Fruit fly (Drosophila melanogaster) whole organism, embryonic: Measurements from ENCODE around the gene sws.

Source experiments
- Abd-B ChIP-seq: fragments of 200-800 bp; sonication (Bioruptor generic); optimal IDR thresholded peaks from 2 replicates; lab custom pipeline; 2018; ENCODE audit warnings: missing biosample characterization, mild to moderate bottlenecking, missing genetic modification characterization, moderate library complexity
- Asciz ChIP-seq: fragments of 200-800 bp; sonication (Bioruptor generic); optimal IDR thresholded peaks from 2 replicates; lab custom pipeline; 2017; ENCODE audit warnings: missing biosample characterization, mild to moderate bottlenecking, missing genetic modification characterization, missing genetic modification reagents
- Atf6 ChIP-seq: fragments of 200-800 bp; sonication (Bioruptor generic); IDR thresholded peaks from 2 replicates; pipeline ENCODE4 v1.3.6; 2022; ENCODE audit warnings: missing biosample characterization, missing genetic modification characterization
- C15 ChIP-seq: fragments of 200-800 bp; sonication (Bioruptor generic); IDR thresholded peaks from 3 replicates; pipeline ENCODE4 v1.3.6; 2022; ENCODE audit warnings: missing biosample characterization, missing genetic modification characterization
- CG10274 ChIP-seq: fragments of 200-800 bp; sonication (Bioruptor generic); optimal IDR thresholded peaks from 3 replicates; lab custom pipeline; 2017; ENCODE audit warnings: missing biosample characterization, mild to moderate bottlenecking, missing genetic modification characterization
- CG10321 ChIP-seq: fragments of 200-800 bp; sonication (Bioruptor generic); IDR thresholded peaks from 2 replicates; pipeline ENCODE4 v1.3.6; 2022; ENCODE audit warnings: missing biosample characterization, missing genetic modification characterization
- CG16813 ChIP-seq: fragments of 200-800 bp; sonication (Bioruptor generic); IDR thresholded peaks from 3 replicates; pipeline ENCODE4 v1.3.6; 2022; ENCODE audit warnings: missing biosample characterization, missing genetic modification characterization; ENCODE audit not compliant: partially characterized antibody
- CG1832 ChIP-seq: fragments of 200-800 bp; sonication (Bioruptor generic); optimal IDR thresholded peaks from 2 replicates; lab custom pipeline; 2017; ENCODE audit warnings: missing biosample characterization, mild to moderate bottlenecking, missing genetic modification characterization, inconsistent platforms
- CG2875 ChIP-seq: fragments of 200-800 bp; sonication (Bioruptor generic); optimal IDR thresholded peaks from 2 replicates; lab custom pipeline; 2017; ENCODE audit warnings: missing biosample characterization, mild to moderate bottlenecking, missing genetic modification characterization, missing genetic modification reagents
- CG2889 ChIP-seq: fragments of 200-800 bp; sonication (Bioruptor generic); IDR thresholded peaks from 3 replicates; pipeline ENCODE4 v1.3.6; 2022; ENCODE audit warnings: missing biosample characterization, missing genetic modification characterization
- CG3407 ChIP-seq: fragments of 200-800 bp; sonication (Bioruptor generic); optimal IDR thresholded peaks from 2 replicates; lab custom pipeline; 2018; ENCODE audit warnings: missing biosample characterization, mild to moderate bottlenecking, missing genetic modification characterization
- CG4707 ChIP-seq: fragments of 200-800 bp; sonication (Bioruptor generic); optimal IDR thresholded peaks from 2 replicates; lab custom pipeline; 2018; ENCODE audit warnings: missing biosample characterization, mild to moderate bottlenecking, missing genetic modification characterization, moderate library complexity
- CG6272 ChIP-seq: fragments of 200-800 bp; sonication (Bioruptor generic); IDR thresholded peaks from 2 replicates; pipeline ENCODE4 v1.3.6; 2022; ENCODE audit warnings: missing biosample characterization, missing genetic modification characterization
- CG8281 ChIP-seq: fragments of 200-800 bp; sonication (Bioruptor generic); optimal IDR thresholded peaks from 2 replicates; lab custom pipeline; 2018; ENCODE audit warnings: missing biosample characterization, mild to moderate bottlenecking, missing genetic modification characterization, moderate library complexity
- CG8478 ChIP-seq: fragments of >200 bp; optimal IDR thresholded peaks from 2 replicates; lab custom pipeline; 2018
- CG9817 ChIP-seq: fragments of 200-800 bp; sonication (Bioruptor generic); optimal IDR thresholded peaks from 2 replicates; lab custom pipeline; 2018; ENCODE audit warnings: missing biosample characterization, mild to moderate bottlenecking, missing genetic modification characterization, moderate library complexity
- Camta ChIP-seq: fragments of 200-800 bp; sonication (Bioruptor generic); optimal IDR thresholded peaks from 2 replicates; lab custom pipeline; 2016; ENCODE audit warnings: missing biosample characterization, missing genetic modification characterization
- Dll ChIP-seq: fragments of 200-800 bp; sonication (Bioruptor generic); IDR thresholded peaks from 4 replicates; pipeline ENCODE4 v1.3.6; 2022; ENCODE audit warnings: missing biosample characterization, missing genetic modification characterization; ENCODE audit not compliant: partially characterized antibody
- Gsc ChIP-seq: fragments of 200-800 bp; sonication (Bioruptor generic); IDR thresholded peaks from 2 replicates; pipeline ENCODE4 v1.3.6; 2022; ENCODE audit warnings: missing biosample characterization, missing genetic modification characterization
- H2.0 ChIP-seq: fragments of 200-800 bp; sonication (Bioruptor generic); IDR thresholded peaks from 2 replicates; pipeline ENCODE4 v1.3.6; 2022; ENCODE audit warnings: missing biosample characterization, missing genetic modification characterization
- HHEX ChIP-seq: fragments of 200-800 bp; sonication (Bioruptor generic); optimal IDR thresholded peaks from 3 replicates; lab custom pipeline; 2017; ENCODE audit warnings: missing biosample characterization, mild to moderate bottlenecking, missing genetic modification characterization, missing genetic modification reagents
- HmgD ChIP-seq: fragments of 200-800 bp; sonication (Bioruptor generic); optimal IDR thresholded peaks from 3 replicates; lab custom pipeline; 2016; ENCODE audit warnings: missing biosample characterization, missing genetic modification characterization
- MESR4 ChIP-seq: fragments of 200-800 bp; sonication (Bioruptor generic); optimal IDR thresholded peaks from 2 replicates; lab custom pipeline; 2018; ENCODE audit warnings: missing biosample characterization, mild to moderate bottlenecking, missing genetic modification characterization, moderate library complexity
- Nf-YA ChIP-seq: fragments of 200-800 bp; sonication (Bioruptor generic); IDR thresholded peaks from 2 replicates; pipeline ENCODE4 v1.3.6; 2022; ENCODE audit warnings: missing biosample characterization, missing genetic modification characterization
- Nf-YC ChIP-seq: fragments of 200-800 bp; optimal IDR thresholded peaks from 3 replicates; lab custom pipeline; 2019; ENCODE audit warnings: missing biosample characterization, mild to moderate bottlenecking, missing genetic modification characterization, moderate library complexity
- Oaz ChIP-seq: fragments of 200-800 bp; sonication (Bioruptor generic); IDR thresholded peaks from 2 replicates; pipeline ENCODE4 v1.3.6; 2022; ENCODE audit warnings: missing biosample characterization, missing genetic modification characterization
- Ptx1 ChIP-seq: fragments of 200-800 bp; sonication (Bioruptor generic); IDR thresholded peaks from 2 replicates; pipeline ENCODE4 v1.3.6; 2022; ENCODE audit warnings: missing biosample characterization, missing genetic modification characterization
- Spps ChIP-seq: fragments of 200-800 bp; sonication (Bioruptor generic); optimal IDR thresholded peaks from 2 replicates; lab custom pipeline; 2018; ENCODE audit warnings: missing biosample characterization, mild to moderate bottlenecking, missing genetic modification characterization
- ac ChIP-seq: fragments of 200-800 bp; sonication (Bioruptor generic); optimal IDR thresholded peaks from 3 replicates; lab custom pipeline; 2017; ENCODE audit warnings: missing biosample characterization, mild to moderate bottlenecking, missing genetic modification characterization
- ap ChIP-seq: fragments of 200-800 bp; sonication (Bioruptor generic); IDR thresholded peaks from 2 replicates; pipeline ENCODE4 v1.3.6; 2022; ENCODE audit warnings: missing biosample characterization, missing genetic modification characterization
- az2 ChIP-seq: fragments of 200-800 bp; sonication (Bioruptor generic); optimal IDR thresholded peaks from 3 replicates; lab custom pipeline; 2016; ENCODE audit warnings: missing biosample characterization, missing genetic modification characterization
- bsh ChIP-seq, 2 experiments: fragments of 200-800 bp; sonication (Bioruptor generic); optimal IDR thresholded peaks; 2 replicates each; lab custom pipeline; 2017 to 2018; ENCODE audit warnings: mild to moderate bottlenecking in 2 of 2, missing biosample characterization in 2 of 2, missing genetic modification characterization in 2 of 2, moderate library complexity in 1 of 2
- cato ChIP-seq: fragments of 200-800 bp; sonication (Bioruptor generic); optimal IDR thresholded peaks from 2 replicates; lab custom pipeline; 2016; ENCODE audit warnings: missing biosample characterization, missing genetic modification characterization, borderline replicate concordance
- crp ChIP-seq, 2 experiments: fragments of 200-800 bp; sonication (Bioruptor generic); optimal IDR thresholded peaks; 2 replicates in 1 of 2; 3 replicates in 1 of 2; lab custom pipeline; 2017; ENCODE audit warnings: missing biosample characterization in 2 of 2, missing genetic modification characterization in 2 of 2, mild to moderate bottlenecking in 1 of 2, moderate library complexity in 1 of 2
- eve ChIP-seq, 2 experiments: fragments of >200 bp; optimal IDR thresholded peaks; 2 replicates each; lab custom pipeline; 2017; ENCODE audit warnings: missing biosample characterization in 2 of 2, missing genetic modification characterization in 2 of 2
- gce ChIP-seq: fragments of 200-800 bp; sonication (Bioruptor generic); IDR thresholded peaks from 3 replicates; pipeline ENCODE4 v1.3.6; 2022; ENCODE audit warnings: missing biosample characterization, missing genetic modification characterization
- gfzf ChIP-seq: fragments of 200-800 bp; sonication (Bioruptor generic); optimal IDR thresholded peaks from 2 replicates; lab custom pipeline; 2016; ENCODE audit warnings: missing biosample characterization, mild to moderate bottlenecking, missing genetic modification characterization, moderate library complexity
- ind ChIP-seq: fragments of 200-800 bp; sonication (Bioruptor generic); optimal IDR thresholded peaks from 3 replicates; lab custom pipeline; 2016; ENCODE audit warnings: missing biosample characterization, missing genetic modification characterization
- jumu ChIP-seq: fragments of 200-800 bp; sonication (Bioruptor generic); optimal IDR thresholded peaks from 3 replicates; lab custom pipeline; 2016; ENCODE audit warnings: missing biosample characterization, missing genetic modification characterization
- lola ChIP-seq, 3 experiments: fragments of >200 bp in 2 of 3; fragments of 200-800 bp in 1 of 3; sonication (Bioruptor generic) in 1 of 3; optimal IDR thresholded peaks; 2 replicates each; lab custom pipeline; 2017 to 2019; ENCODE audit warnings: missing biosample characterization in 3 of 3, missing genetic modification characterization in 3 of 3, mild to moderate bottlenecking in 1 of 3, moderate library complexity in 1 of 3
- p53 ChIP-seq: fragments of 200-800 bp; sonication (Bioruptor generic); optimal IDR thresholded peaks from 2 replicates; lab custom pipeline; 2016; ENCODE audit warnings: missing biosample characterization, missing genetic modification characterization
- psq ChIP-seq: fragments of 200-800 bp; sonication (Bioruptor generic); optimal IDR thresholded peaks from 2 replicates; lab custom pipeline; 2017; ENCODE audit warnings: missing biosample characterization, missing genetic modification characterization
- sc ChIP-seq, 3 experiments: fragments of >200 bp in 2 of 3; fragments of 200-800 bp in 1 of 3; sonication (Bioruptor generic) in 1 of 3; optimal IDR thresholded peaks; 2 replicates in 2 of 3; 3 replicates in 1 of 3; lab custom pipeline; 2017; ENCODE audit warnings: mild to moderate bottlenecking in 1 of 3, missing biosample characterization in 1 of 3, missing genetic modification characterization in 1 of 3, missing genetic modification reagents in 1 of 3
- scrt ChIP-seq: fragments of 200-800 bp; sonication (Bioruptor generic); optimal IDR thresholded peaks from 2 replicates; lab custom pipeline; 2018; ENCODE audit warnings: missing biosample characterization, mild to moderate bottlenecking, missing genetic modification characterization, moderate library complexity
- sob ChIP-seq: fragments of 200-800 bp; sonication (Bioruptor generic); IDR thresholded peaks from 2 replicates; pipeline ENCODE4 v1.3.6; 2022; ENCODE audit warnings: missing biosample characterization, missing genetic modification characterization
- trh ChIP-seq: fragments of 200-800 bp; sonication (Bioruptor generic); optimal IDR thresholded peaks from 2 replicates; lab custom pipeline; 2016; ENCODE audit warnings: missing biosample characterization, missing genetic modification characterization
- unc-4 ChIP-seq: fragments of 200-800 bp; sonication (Bioruptor generic); IDR thresholded peaks from 2 replicates; pipeline ENCODE4 v1.3.6; 2022; ENCODE audit warnings: missing biosample characterization, missing genetic modification characterization; ENCODE audit not compliant: partially characterized antibody
- yki ChIP-seq: fragments of >200 bp; optimal IDR thresholded peaks from 3 replicates; lab custom pipeline; 2018

sws gene

DNA sequence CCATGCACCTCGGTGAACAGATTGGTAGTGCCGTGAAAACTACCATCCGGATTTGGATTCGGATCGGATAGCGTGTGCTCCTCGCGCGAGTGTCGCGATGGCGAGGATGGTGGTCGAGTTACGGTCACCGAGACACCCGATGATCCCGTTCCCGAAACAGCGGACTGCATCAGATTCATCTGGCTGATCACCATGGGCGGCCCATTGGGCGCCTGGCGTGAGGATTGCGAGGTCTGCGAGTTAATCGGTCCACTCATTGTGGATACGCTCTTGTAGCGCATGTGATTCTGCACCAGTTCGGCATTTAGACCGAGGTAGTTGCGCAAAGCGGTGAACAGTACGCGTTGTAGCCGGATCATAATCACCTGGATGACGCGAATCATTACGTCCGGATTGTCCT lies 4.3 kb downstream of the sws start, which contains the start of gene sn:
Gene sn (plus strand): TSS at position 301 of the 400 bp plus-strand sequence.
- TF ChIP-seq jumu (GFP tag; lab: Kevin White, UChicago) (no peak), Atf6 (GFP tag; lab: Robert Waterston, UW) (no peak), trh (GFP tag; lab: Kevin White, UChicago) (no peak), eve (GFP tag; optimal IDR thresholded peaks at IDR 0.05; lab: Kevin White, UChicago) (no peak), CG4707 (no peak), sob (no peak), gfzf (GFP tag; lab: Kevin White, UChicago) (no peak), H2.0 (no peak), CG3407 (GFP tag; lab: Kevin White, UChicago) (no peak), Dll (GFP tag; lab: Robert Waterston, UW) (no peak), CG8281 (tag; lab: Kevin White, UChicago) (no peak), Ptx1 (GFP tag; lab: Robert Waterston, UW) (no peak)

DNA sequence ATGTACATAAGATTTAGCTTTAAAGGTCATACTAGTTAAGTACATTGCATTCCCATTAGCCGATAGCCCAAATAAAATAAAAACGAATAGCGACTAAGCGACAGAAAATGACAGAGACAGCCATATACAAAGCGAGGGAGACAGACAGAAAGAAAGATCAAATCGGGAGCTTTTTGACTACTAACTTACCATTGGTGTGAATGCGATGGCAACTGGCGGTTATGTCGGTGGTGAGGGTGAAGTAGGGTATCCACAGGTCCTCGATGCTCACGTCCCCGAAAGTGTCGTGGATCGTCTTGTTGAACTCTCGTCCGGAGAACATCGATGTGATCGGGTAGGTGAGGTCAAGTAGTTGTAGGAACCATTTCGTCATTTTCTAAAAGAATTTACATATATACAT lies 7.0 kb downstream of the sws start:
- TF ChIP-seq Nf-YC: peak; percentile 13
- TF ChIP-seq CG1832 (GFP tag; lab: Kevin White, UChicago): peak; percentile 16
- peak; percentile 55 for TF ChIP-seq CG10274 (GFP tag; lab: Kevin White, UChicago)
- no peak for TF ChIP-seq psq (GFP tag; lab: Kevin White, UChicago)
- no peak for TF ChIP-seq CG6272 (GFP tag; lab: Robert Waterston, UW)
- peak; percentile 49; the same call in 1 of the 2 replicates for TF ChIP-seq CG10321 (GFP tag; lab: Robert Waterston, UW)

dm6 chrX:7959512-7959911 lies 8.5 kb downstream of the sws start:
- TF ChIP-seq MESR4 (GFP tag; lab: Kevin White, UChicago) (no peak), CG4707 (no peak), lola (GFP tag; optimal IDR thresholded peaks at IDR 0.05; lab: Kevin White, UChicago) (no peak), CG2875 (GFP tag; lab: Kevin White, UChicago) (no peak), Oaz (GFP tag; lab: Robert Waterston, UW) (no peak), ac (GFP tag; lab: Kevin White, UChicago) (no peak), gfzf (GFP tag; lab: Kevin White, UChicago) (peak; percentile 49), ap (no peak), CG2889 (GFP tag; lab: Robert Waterston, UW) (no peak), Camta (GFP tag; lab: Kevin White, UChicago) (no peak), scrt (GFP tag; lab: Kevin White, UChicago) (no peak), unc-4 (GFP tag; lab: Robert Waterston, UW) (no peak), Nf-YA (GFP tag; lab: Robert Waterston, UW) (no peak), C15 (no peak), az2 (GFP tag; lab: Kevin White, UChicago) (no peak), gce (GFP tag; lab: Robert Waterston, UW) (no peak), cato (GFP tag; lab: Kevin White, UChicago) (no peak), CG9817 (no peak), Gsc (GFP tag; lab: Robert Waterston, UW) (no peak), ind (no peak), Abd-B (no peak), crp (GFP tag; optimal IDR thresholded peaks at IDR 0.05; lab: Kevin White, UChicago) (no peak), Asciz (GFP tag; lab: Kevin White, UChicago) (no peak), sc (optimal IDR thresholded peaks at IDR 0.05; lab: Kevin White, UChicago) (no peak), sc (GFP tag; optimal IDR thresholded peaks at IDR 0.05; lab: Kevin White, UChicago) (no peak), Spps (tag; lab: Kevin White, UChicago) (no peak), bsh (GFP tag; optimal IDR thresholded peaks at IDR 0.05; lab: Kevin White, UChicago) (no peak), p53 (GFP tag; lab: Kevin White, UChicago) (peak; percentile 64), HmgD (GFP tag; lab: Kevin White, UChicago) (no peak), CG16813 (GFP tag; lab: Robert Waterston, UW) (no peak), yki (lab: Kevin White, UChicago) (no peak), CG8478 (no peak), HHEX (GFP tag; lab: Kevin White, UChicago) (no peak)
